Fruit fly (Drosophila melanogaster) whole organism, pupa: Measurements from ENCODE around the gene CG1074.

ENCODE experiments used
- CG10348 ChIP-seq: fragments of 200-800 bp; sonication (Bioruptor generic); IDR thresholded peaks from 2 replicates; pipeline ENCODE4 v1.3.6; 2022; ENCODE audit warnings: missing biosample characterization, missing genetic modification characterization
- CG15710 ChIP-seq: fragments of 200-800 bp; sonication (Bioruptor generic); optimal IDR thresholded peaks from 2 replicates; lab custom pipeline; 2018; ENCODE audit warnings: missing biosample characterization, mild to moderate bottlenecking, missing genetic modification characterization, moderate library complexity
- CG17806 ChIP-seq: fragments of 200-800 bp; sonication (Bioruptor generic); optimal IDR thresholded peaks from 2 replicates; lab custom pipeline; 2018; ENCODE audit warnings: missing biosample characterization, mild to moderate bottlenecking, missing genetic modification characterization, moderate library complexity

dm6 chr3R:4484999-4485398, 51.2 kb downstream of the CG1074 start, which contains the start of gene Fip1:
- no peak for TF ChIP-seq CG17806 (tag; lab: Kevin White, UChicago)
- no peak for TF ChIP-seq CG10348 (GFP tag; lab: Robert Waterston, UW)
- no peak for TF ChIP-seq CG15710 (tag; lab: Kevin White, UChicago)
